In the genomic region with DNA sequence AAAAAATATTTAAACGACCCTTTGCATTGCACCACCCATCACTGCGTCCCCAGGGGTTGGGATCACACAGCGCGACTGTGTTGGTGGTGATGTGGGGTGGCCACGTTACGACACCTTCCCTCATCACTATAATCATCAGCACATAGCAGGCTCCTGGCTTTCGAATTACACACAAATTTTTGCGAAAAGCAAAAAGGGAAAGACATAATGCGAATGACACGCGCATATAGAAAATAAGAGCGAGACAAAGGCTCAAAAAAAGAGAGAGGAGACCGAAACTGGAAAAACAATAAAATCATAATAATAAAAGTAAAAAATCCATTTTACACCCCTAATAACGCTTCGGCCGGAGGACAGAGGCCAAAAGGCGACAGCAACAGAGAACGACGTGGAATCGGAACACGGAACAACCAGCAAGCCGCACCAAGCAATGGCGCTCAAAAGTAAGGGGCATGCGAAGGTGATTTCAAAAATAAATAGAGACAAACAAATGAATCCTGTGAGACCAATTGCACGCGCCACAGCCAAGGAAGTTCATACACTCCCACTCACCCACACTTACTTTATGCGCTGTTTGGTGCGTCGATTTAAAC, we compare ENCODE assay signal across 3 fruit fly cellular contexts.
TF ChIP-seq lines count a peak whose summit lies in the region.

No protein-coding gene starts in this region.

- TF ChIP-seq CTCF in whole organism, embryonic (GFP tag; optimal IDR thresholded peaks at IDR 0.05; lab: Kevin White, UChicago), result no peak

TF ChIP-seq in whole organism, embryonic, 481 proteins besides CTCF, POLR2A, EP300 and RAD21:
- TF ChIP-seq otp (GFP tag; IDR thresholded peaks at IDR 0.05; lab: Robert Waterston, UW) (0 out of 3 replicates have a peak, but pooled peaks have one; percentile 22), CG1792 (GFP tag; optimal IDR thresholded peaks at IDR 0.05; lab: Kevin White, UChicago) (no peak), pros (GFP tag; optimal IDR thresholded peaks at IDR 0.05; lab: Kevin White, UChicago) (peak; percentile 97), Ets65A (GFP tag; lab: Kevin White, UChicago) (peak; percentile 31), nerfin-1 (tag; optimal IDR thresholded peaks at IDR 0.05; lab: Kevin White, UChicago) (peak; percentile 60), Abd-B (GFP tag; optimal IDR thresholded peaks at IDR 0.05; lab: Kevin White, UChicago) (no peak), CG5180 (GFP tag; optimal IDR thresholded peaks at IDR 0.05; lab: Kevin White, UChicago) (no peak), schlank (tag; optimal IDR thresholded peaks at IDR 0.05; lab: Kevin White, UChicago) (no peak), pfk (GFP tag; optimal IDR thresholded peaks at IDR 0.05; lab: Kevin White, UChicago) (peak; percentile 89)

TF ChIP-seq in whole organism, prepupa, 60 proteins besides CTCF, POLR2A, EP300 and RAD21:
- TF ChIP-seq CG8319 (GFP tag; optimal IDR thresholded peaks at IDR 0.05; lab: Kevin White, UChicago) (no peak), svp (GFP tag; lab: Kevin White, UChicago) (peak; percentile 27), OdsH (GFP tag; optimal IDR thresholded peaks at IDR 0.05; lab: Kevin White, UChicago) (no peak), net (GFP tag; optimal IDR thresholded peaks at IDR 0.05; lab: Kevin White, UChicago) (no peak), CG31627 (GFP tag; optimal IDR thresholded peaks at IDR 0.05; lab: Kevin White, UChicago) (no peak), Hr4 (GFP tag; optimal IDR thresholded peaks at IDR 0.05; lab: Kevin White, UChicago) (no peak), CG6276 (GFP tag; optimal IDR thresholded peaks at IDR 0.05; lab: Kevin White, UChicago) (no peak), cyc (GFP tag; optimal IDR thresholded peaks at IDR 0.05; lab: Kevin White, UChicago) (no peak)

TF ChIP-seq in whole organism, wandering third instar larva, 38 proteins besides CTCF, POLR2A, EP300 and RAD21:
- TF ChIP-seq psq (GFP tag; optimal IDR thresholded peaks at IDR 0.05; lab: Kevin White, UChicago), result peak; percentile 25
- TF ChIP-seq dmrt93B (GFP tag; optimal IDR thresholded peaks at IDR 0.05; lab: Kevin White, UChicago), result no peak
